Worm (Caenorhabditis elegans) whole organism, young adult: Measurements from ENCODE around the gene chil-14.

ENCODE experiments used
- B0035.1 ChIP-seq: sonication (generic microtip); optimal IDR thresholded peaks from 2 replicates; lab custom pipeline; 2016; ENCODE audit warnings: missing genetic modification characterization, mild to moderate bottlenecking, missing compliant biosample characterization, missing genotype, missing genetic modification reagents
- B0261.1 ChIP-seq: sonication (generic microtip); optimal IDR thresholded peaks from 2 replicates; lab custom pipeline; 2016; ENCODE audit warnings: mild to moderate bottlenecking, missing genetic modification characterization, moderate library complexity, missing compliant biosample characterization
- D2030.7 ChIP-seq: fragments of 200-800 bp; sonication (Bioruptor generic); IDR thresholded peaks from 2 replicates; pipeline ENCODE4 v1.3.6; 2022; ENCODE audit warnings: missing genetic modification reagents, missing genetic modification characterization, missing compliant biosample characterization
- F52B5.7 ChIP-seq: sonication (generic microtip); optimal IDR thresholded peaks from 2 replicates; lab custom pipeline; 2016; ENCODE audit warnings: mild to moderate bottlenecking, missing genetic modification characterization, missing compliant biosample characterization
- F57C9.4 ChIP-seq: sonication (generic microtip); optimal IDR thresholded peaks from 2 replicates; lab custom pipeline; 2017; ENCODE audit warnings: mild to moderate bottlenecking, missing genetic modification characterization, missing compliant biosample characterization
- K11D2.4 ChIP-seq: fragments of 200-800 bp; sonication (Bioruptor generic); IDR thresholded peaks from 2 replicates; pipeline ENCODE4 v1.3.6; 2022; ENCODE audit warnings: missing genetic modification reagents, missing genetic modification characterization, missing compliant biosample characterization
- Y53G8AR.9 ChIP-seq: fragments of 200-800 bp; sonication (Bioruptor generic); conservative IDR thresholded peaks from 2 replicates; pipeline ENCODE4 v1.3.6; 2022; ENCODE audit warnings: missing genetic modification reagents, missing genetic modification characterization, missing compliant biosample characterization
- Y79H2A.3 ChIP-seq: fragments of 200-800 bp; sonication (Bioruptor generic); conservative IDR thresholded peaks from 2 replicates; pipeline ENCODE4 v1.3.6; 2022; ENCODE audit warnings: missing genetic modification reagents, missing genetic modification characterization, missing compliant biosample characterization
- Y95B8A.8 ChIP-seq: fragments of 200-800 bp; sonication (Bioruptor generic); IDR thresholded peaks from 2 replicates; pipeline ENCODE4 v1.3.6; 2022; ENCODE audit warnings: missing genetic modification reagents, missing genetic modification characterization, missing compliant biosample characterization
- ZK185.1 ChIP-seq: sonication (generic microtip); optimal IDR thresholded peaks from 2 replicates; lab custom pipeline; 2016; ENCODE audit warnings: mild to moderate bottlenecking, missing genetic modification characterization, missing compliant biosample characterization; ENCODE audit not compliant: poor library complexity, severe bottlenecking
- ama-1 ChIP-seq, 3 experiments: fragments of 150-350 bp in 1 of 3; sonication (generic microtip) in 2 of 3; optimal IDR thresholded peaks; 2 replicates each; lab custom pipeline; 2014 to 2018; ENCODE audit warnings: missing biosample characterization in 2 of 3, missing genetic modification characterization in 2 of 3, missing genetic modification reagents in 2 of 3
- aptf-2 ChIP-seq: fragments of 200-800 bp; sonication (Bioruptor generic); conservative IDR thresholded peaks from 2 replicates; pipeline ENCODE4 v1.3.6; 2022; ENCODE audit warnings: missing genetic modification reagents, missing genetic modification characterization, missing compliant biosample characterization
- aptf-3 ChIP-seq: fragments of 200-800 bp; sonication (Bioruptor generic); IDR thresholded peaks from 2 replicates; pipeline ENCODE4 v1.3.6; 2022; ENCODE audit warnings: missing genetic modification characterization, missing compliant biosample characterization
- attf-5 ChIP-seq: fragments of 200-800 bp; sonication (Bioruptor generic); optimal IDR thresholded peaks from 2 replicates; lab custom pipeline; 2018; ENCODE audit warnings: mild to moderate bottlenecking, missing genetic modification characterization, missing compliant biosample characterization
- ceh-40 ChIP-seq: fragments of 200-800 bp; sonication (Bioruptor generic); IDR thresholded peaks from 2 replicates; pipeline ENCODE4 v1.3.6; 2022; ENCODE audit warnings: missing genetic modification characterization, missing compliant biosample characterization
- ceh-58 ChIP-seq: fragments of 200-800 bp; sonication (Bioruptor generic); IDR thresholded peaks from 2 replicates; pipeline ENCODE4 v1.3.6; 2022; ENCODE audit warnings: missing genetic modification characterization, missing compliant biosample characterization
- dox-1 ChIP-seq: fragments of 200-800 bp; sonication (Bioruptor generic); IDR thresholded peaks from 2 replicates; pipeline ENCODE4 v1.3.6; 2022; ENCODE audit warnings: missing genetic modification reagents, missing genetic modification characterization, missing compliant biosample characterization
- dpl-1 ChIP-seq: fragments of 150-350 bp; optimal IDR thresholded peaks from 2 replicates; lab custom pipeline; 2014; ENCODE audit warnings: missing biosample characterization, missing genetic modification reagents, missing genetic modification characterization
- ekl-4 ChIP-seq: fragments of 200-800 bp; sonication (Bioruptor generic); IDR thresholded peaks from 2 replicates; pipeline ENCODE4 v1.3.6; 2022; ENCODE audit warnings: missing genetic modification reagents, missing genetic modification characterization, missing compliant biosample characterization
- fkh-3 ChIP-seq: sonication (generic microtip); optimal IDR thresholded peaks from 2 replicates; lab custom pipeline; 2016; ENCODE audit warnings: mild to moderate bottlenecking, missing genetic modification characterization, missing compliant biosample characterization
- hlh-12 ChIP-seq: sonication (generic microtip); optimal IDR thresholded peaks from 2 replicates; lab custom pipeline; 2016; ENCODE audit warnings: missing genetic modification characterization, missing compliant biosample characterization
- hmg-1.2 ChIP-seq: fragments of 200-800 bp; sonication (Bioruptor generic); IDR thresholded peaks from 2 replicates; pipeline ENCODE4 v1.3.6; 2022; ENCODE audit warnings: missing genetic modification reagents, missing genetic modification characterization, missing compliant biosample characterization
- lin-26 ChIP-seq: fragments of 200-800 bp; sonication (Bioruptor generic); IDR thresholded peaks from 2 replicates; pipeline ENCODE4 v1.3.6; 2022; ENCODE audit warnings: missing genetic modification reagents, missing genetic modification characterization, missing compliant biosample characterization
- lin-35 ChIP-seq, 3 experiments: fragments of 150-350 bp in 2 of 3; sonication (generic microtip) in 1 of 3; optimal IDR thresholded peaks; 2 replicates each; lab custom pipeline; 2014 to 2018; ENCODE audit warnings: missing biosample characterization in 3 of 3, missing genetic modification characterization in 3 of 3, missing genetic modification reagents in 3 of 3
- madf-3 ChIP-seq: fragments of 200-800 bp; sonication (Bioruptor generic); IDR thresholded peaks from 2 replicates; pipeline ENCODE4 v1.3.6; 2022; ENCODE audit warnings: missing genetic modification reagents, missing genetic modification characterization, missing compliant biosample characterization
- madf-8 ChIP-seq: fragments of 200-800 bp; sonication (Bioruptor generic); conservative IDR thresholded peaks from 2 replicates; pipeline ENCODE4 v1.3.6; 2022; ENCODE audit warnings: missing genetic modification reagents, missing genetic modification characterization, missing compliant biosample characterization
- mel-28 ChIP-seq: sonication (generic microtip); optimal IDR thresholded peaks from 2 replicates; lab custom pipeline; 2016; ENCODE audit warnings: borderline replicate concordance, mild to moderate bottlenecking, missing genetic modification characterization, missing compliant biosample characterization
- nfya-2 ChIP-seq: fragments of 200-800 bp; sonication (Bioruptor generic); IDR thresholded peaks from 2 replicates; pipeline ENCODE4 v1.3.6; 2022; ENCODE audit warnings: missing genetic modification reagents, missing genetic modification characterization, missing compliant biosample characterization
- nhr-27 ChIP-seq: fragments of 200-800 bp; sonication (Bioruptor generic); optimal IDR thresholded peaks from 2 replicates; lab custom pipeline; 2018; ENCODE audit warnings: mild to moderate bottlenecking, missing genetic modification characterization, moderate library complexity, missing compliant biosample characterization
- nhr-80 ChIP-seq: sonication (generic microtip); optimal IDR thresholded peaks from 2 replicates; lab custom pipeline; 2016; ENCODE audit warnings: missing genetic modification characterization, missing compliant biosample characterization
- nhr-90 ChIP-seq: sonication (generic microtip); optimal IDR thresholded peaks from 2 replicates; lab custom pipeline; 2016; ENCODE audit warnings: missing genotype, mild to moderate bottlenecking, missing genetic modification characterization, missing compliant biosample characterization
- pbrm-1 ChIP-seq: fragments of 200-800 bp; sonication (Bioruptor generic); IDR thresholded peaks from 2 replicates; pipeline ENCODE4 v1.3.6; 2022; ENCODE audit warnings: missing genetic modification reagents, missing genetic modification characterization, missing compliant biosample characterization
- pha-4 ChIP-seq: fragments of 150-350 bp; sonication (generic microtip); optimal IDR thresholded peaks from 2 replicates; lab custom pipeline; 2014; ENCODE audit warnings: missing biosample characterization, missing genetic modification reagents, missing genetic modification characterization
- rcor-1 ChIP-seq: fragments of 200-800 bp; sonication (Bioruptor generic); IDR thresholded peaks from 2 replicates; pipeline ENCODE4 v1.3.6; 2022; ENCODE audit warnings: missing genetic modification reagents, missing genetic modification characterization, missing compliant biosample characterization
- rec-8 ChIP-seq, 2 experiments: sonication (generic microtip); optimal IDR thresholded peaks; 2 replicates each; lab custom pipeline; 2016; ENCODE audit warnings: mild to moderate bottlenecking in 2 of 2, missing genetic modification characterization in 2 of 2, missing genetic modification reagents in 2 of 2, missing genotype in 2 of 2, missing biosample characterization in 1 of 2, missing compliant biosample characterization in 1 of 2, moderate library complexity in 1 of 2
- rpc-1 ChIP-seq, 2 experiments: fragments of 150-350 bp in 1 of 2; sonication (generic microtip) in 1 of 2; optimal IDR thresholded peaks; 2 replicates each; lab custom pipeline; 2014 to 2018; ENCODE audit warnings: missing biosample characterization in 1 of 2, missing genetic modification characterization in 1 of 2, missing genetic modification reagents in 1 of 2, missing genotype in 1 of 2
- sdz-38 ChIP-seq: sonication (generic microtip); optimal IDR thresholded peaks from 2 replicates; lab custom pipeline; 2016; ENCODE audit warnings: missing genotype, missing genetic modification characterization, missing compliant biosample characterization
- snpc-1.1 ChIP-seq: sonication (generic microtip); optimal IDR thresholded peaks from 2 replicates; lab custom pipeline; 2017; ENCODE audit warnings: missing genetic modification characterization, mild to moderate bottlenecking, missing compliant biosample characterization, antibody characterized with exemption, moderate library complexity, missing genotype, missing genetic modification reagents; ENCODE audit not compliant: insufficient read depth
- snpc-4 ChIP-seq, 5 experiments: fragments of 150-350 bp in 1 of 5; sonication (generic microtip) in 4 of 5; optimal IDR thresholded peaks; 2 replicates each; lab custom pipeline; 2014 to 2018; ENCODE audit warnings: missing genetic modification characterization in 5 of 5, missing biosample characterization in 3 of 5, antibody characterized with exemption in 2 of 5, mild to moderate bottlenecking in 2 of 5, missing compliant biosample characterization in 2 of 5, missing genotype in 2 of 5, moderate library complexity in 2 of 5, missing genetic modification reagents in 1 of 5
- ztf-18 ChIP-seq: sonication (generic microtip); optimal IDR thresholded peaks from 2 replicates; lab custom pipeline; 2016; ENCODE audit warnings: missing genotype, mild to moderate bottlenecking, missing genetic modification characterization, missing compliant biosample characterization
- ztf-3 ChIP-seq: fragments of 200-800 bp; sonication (Bioruptor generic); optimal IDR thresholded peaks from 2 replicates; lab custom pipeline; 2018; ENCODE audit warnings: mild to moderate bottlenecking, missing genetic modification characterization, missing compliant biosample characterization

Gene chil-14

DNA sequence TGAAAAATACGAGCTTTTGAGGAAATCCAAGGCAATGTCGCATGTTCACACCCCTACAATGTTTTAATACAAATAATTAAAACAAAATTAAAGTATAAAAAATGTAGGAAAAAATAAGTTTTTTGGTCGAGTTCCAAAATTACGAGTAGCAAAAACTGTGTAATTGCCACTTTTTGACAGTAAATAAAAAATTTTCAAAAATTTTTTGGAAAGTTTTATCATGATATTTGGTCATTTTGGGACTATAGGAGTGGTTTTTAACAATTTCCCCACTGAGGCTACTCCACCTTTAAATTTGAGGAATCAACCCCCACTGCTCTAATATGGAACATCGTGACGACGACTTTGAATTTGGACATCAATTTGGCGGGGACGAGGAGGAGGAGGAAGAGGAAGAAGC, 12.6 kb downstream of the chil-14 start, which contains the start of gene gid-8:
TSS of gene gid-8 (plus strand) at position 301 of the 400 bp plus-strand sequence.
- TF ChIP-seq madf-3 (GFP tag; lab: Robert Waterston, UW) (no peak), ztf-3 (GFP tag; lab: Kevin White, UChicago) (no peak), rcor-1 (GFP tag; lab: Robert Waterston, UW) (no peak), pbrm-1 (GFP tag; lab: Robert Waterston, UW) (no peak), Y53G8AR.9 (GFP tag; lab: Robert Waterston, UW) (no peak), B0261.1 (tag; lab: Kevin White, UChicago) (no peak), aptf-3 (GFP tag; lab: Robert Waterston, UW) (no peak), B0035.1 (tag; lab: Kevin White, UChicago) (no peak), ceh-40 (GFP tag; lab: Robert Waterston, UW) (no peak), pha-4 (no peak), ztf-18 (tag; lab: Kevin White, UChicago) (no peak), Y79H2A.3 (no peak), D2030.7 (GFP tag; lab: Robert Waterston, UW) (no peak), fkh-3 (no peak), madf-8 (GFP tag; lab: Robert Waterston, UW) (no peak), sdz-38 (tag; lab: Kevin White, UChicago) (no peak), F52B5.7 (no peak), F57C9.4 (tag; lab: Kevin White, UChicago) (no peak), rpc-1 (optimal IDR thresholded peaks at IDR 0.05; lab: Kevin White, UChicago) (no peak), rpc-1 (tag; optimal IDR thresholded peaks at IDR 0.05; lab: Kevin White, UChicago) (no peak)

DNA sequence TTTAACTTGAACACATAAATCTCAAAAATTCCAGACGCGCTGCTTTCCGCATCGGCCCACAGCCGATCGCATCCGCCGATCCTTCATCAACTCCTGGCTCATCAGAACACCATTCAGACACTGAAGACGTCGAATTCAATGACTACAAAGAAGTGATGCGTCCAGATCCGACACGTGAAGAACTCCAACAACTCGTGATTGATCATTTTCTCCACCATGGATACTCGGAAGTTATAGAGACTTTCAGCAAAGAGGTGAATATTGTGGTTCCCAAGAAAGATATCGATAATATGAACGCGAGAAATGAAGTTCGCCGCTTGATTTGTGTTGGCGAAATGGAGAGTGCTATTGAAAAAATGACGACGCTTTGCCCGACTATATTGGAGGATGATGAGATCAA, 14.0 kb downstream of the chil-14 start:
- TF ChIP-seq rcor-1 (GFP tag; lab: Robert Waterston, UW) (no peak), hlh-12 (no peak), dpl-1 (GFP tag; lab: Kevin White, UChicago) (no peak), rec-8 (tag; optimal IDR thresholded peaks at IDR 0.05; lab: Kevin White, UChicago) (no peak), F57C9.4 (tag; lab: Kevin White, UChicago) (no peak), ceh-58 (GFP tag; lab: Robert Waterston, UW) (no peak), B0261.1 (tag; lab: Kevin White, UChicago) (no peak)

DNA sequence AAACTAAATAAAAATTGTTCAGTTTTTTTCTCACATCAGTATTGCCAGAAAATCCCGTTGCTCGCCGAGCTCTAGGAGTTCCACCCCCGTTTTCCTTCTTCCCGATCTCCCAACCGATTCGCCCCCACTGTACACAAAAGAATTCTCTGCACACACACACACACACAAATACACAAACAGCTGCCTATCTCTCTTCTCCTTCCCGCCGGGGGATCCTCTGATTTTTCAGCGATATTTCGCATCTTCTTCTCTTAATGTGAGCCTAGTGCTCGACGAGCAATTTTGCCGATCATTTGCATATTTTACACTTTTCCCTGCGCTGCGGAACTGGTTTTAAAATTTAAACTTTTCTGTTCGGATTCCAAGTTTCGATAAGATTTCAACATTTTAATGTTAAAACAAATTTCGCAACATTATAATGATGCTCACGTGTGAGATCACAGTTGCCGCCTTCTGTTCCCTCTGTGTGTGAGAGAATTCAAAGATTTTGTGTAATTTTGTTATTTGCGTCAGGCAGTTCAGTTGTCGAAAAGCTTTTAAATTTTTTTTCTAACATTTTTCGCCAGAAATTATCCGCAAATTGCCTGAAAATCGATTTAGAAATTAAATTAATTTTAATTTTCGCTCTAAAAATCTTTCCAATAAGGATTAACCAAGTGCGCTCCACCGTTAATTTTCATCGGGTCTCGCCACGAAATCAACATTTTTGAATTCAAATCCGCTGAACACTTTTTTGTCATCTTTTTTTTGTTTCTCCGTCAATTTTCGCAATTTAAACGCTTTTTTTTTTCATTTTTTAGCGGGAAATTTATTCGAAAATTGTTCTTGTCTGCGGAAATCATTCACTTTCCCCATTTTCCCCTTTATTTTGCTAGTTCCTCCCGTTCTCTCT, 16.5 kb downstream of the chil-14 start:
- TF ChIP-seq snpc-4 (GFP tag; optimal IDR thresholded peaks at IDR 0.05; lab: Kevin White, UChicago), result peak; percentile 38
- TF ChIP-seq snpc-4 (tag; optimal IDR thresholded peaks at IDR 0.05; lab: Kevin White, UChicago), result peak in 2 of 4 experiments; percentile 31 to 52
- TF ChIP-seq snpc-1.1 (tag; lab: Kevin White, UChicago), result no peak
- no peak for TF ChIP-seq nhr-27 (tag; lab: Kevin White, UChicago)
- no peak for TF ChIP-seq rec-8 (tag; optimal IDR thresholded peaks at IDR 0.05; lab: Kevin White, UChicago)
- peak; percentile 70 for TF ChIP-seq madf-8 (GFP tag; lab: Robert Waterston, UW)
- no peak for TF ChIP-seq aptf-2
- TF ChIP-seq nfya-2 (GFP tag; lab: Robert Waterston, UW), result no peak
- 0 out of 2 replicates have a peak, but pooled peaks have one; percentile 28 for TF ChIP-seq lin-26
- TF ChIP-seq ekl-4 (GFP tag; lab: Robert Waterston, UW), result no peak
- no peak; the same call in 1 of the 2 replicates for TF ChIP-seq K11D2.4 (GFP tag; lab: Robert Waterston, UW)
- TF ChIP-seq hmg-1.2 (GFP tag; lab: Robert Waterston, UW), result 0 out of 2 replicates have a peak, but pooled peaks have one; percentile 11
- peak; percentile 64 for TF ChIP-seq dpl-1 (GFP tag; lab: Kevin White, UChicago)
- no peak for TF ChIP-seq Y95B8A.8
- TF ChIP-seq nhr-80 (tag; lab: Kevin White, UChicago), result peak; percentile 13
- TF ChIP-seq lin-35 (GFP tag; optimal IDR thresholded peaks at IDR 0.05; lab: Kevin White, UChicago), result peak in 2 of 3 experiments; percentile 22 to 53
- no peak for TF ChIP-seq nhr-90 (tag; lab: Kevin White, UChicago)
- TF ChIP-seq mel-28 (tag; lab: Kevin White, UChicago), result no peak
- no peak for TF ChIP-seq ama-1 (optimal IDR thresholded peaks at IDR 0.05; lab: Kevin White, UChicago)
- TF ChIP-seq ama-1 (GFP tag; optimal IDR thresholded peaks at IDR 0.05; lab: Kevin White, UChicago), result no peak
- peak; percentile 50 for TF ChIP-seq dox-1
- no peak for TF ChIP-seq ceh-40 (GFP tag; lab: Robert Waterston, UW)
- peak; percentile 43 for TF ChIP-seq ZK185.1
- peak; percentile 70 for TF ChIP-seq attf-5 (GFP tag; lab: Kevin White, UChicago)
